Worm (Caenorhabditis elegans) whole organism, L2 larva: ENCODE measurements around the gene C01B10.44.

ENCODE experiments used
- C34F6.9 ChIP-seq: fragments of 150-350 bp; optimal IDR thresholded peaks from 2 replicates; lab custom pipeline; 2014; ENCODE audit warnings: missing biosample characterization, missing genetic modification characterization
- F13H6.1 ChIP-seq: sonication (generic microtip); optimal IDR thresholded peaks from 2 replicates; lab custom pipeline; 2016; ENCODE audit warnings: missing genetic modification characterization, missing compliant biosample characterization
- R02D3.7 ChIP-seq: fragments of 150-350 bp; optimal IDR thresholded peaks from 2 replicates; lab custom pipeline; 2014; ENCODE audit warnings: missing biosample characterization, missing genetic modification characterization
- Y55F3AM.14 ChIP-seq: fragments of 200-800 bp; sonication (Bioruptor generic); optimal IDR thresholded peaks from 2 replicates; lab custom pipeline; 2018; ENCODE audit warnings: mild to moderate bottlenecking, missing genetic modification characterization, missing compliant biosample characterization
- alr-1 ChIP-seq: fragments of 150-350 bp; optimal IDR thresholded peaks from 2 replicates; lab custom pipeline; 2014; ENCODE audit warnings: missing biosample characterization, missing genetic modification characterization
- ceh-16 ChIP-seq: fragments of 150-350 bp; optimal IDR thresholded peaks from 2 replicates; lab custom pipeline; 2014; ENCODE audit warnings: missing biosample characterization, missing genetic modification characterization
- crh-2 ChIP-seq: sonication (generic microtip); optimal IDR thresholded peaks from 2 replicates; lab custom pipeline; 2017; ENCODE audit warnings: missing biosample characterization, missing genetic modification characterization
- egl-27 ChIP-seq: sonication (generic microtip); optimal IDR thresholded peaks from 3 replicates; lab custom pipeline; 2017; ENCODE audit warnings: missing biosample characterization, missing genetic modification reagents, missing genetic modification characterization
- elt-1 ChIP-seq: fragments of 150-350 bp; optimal IDR thresholded peaks from 2 replicates; lab custom pipeline; 2014; ENCODE audit warnings: missing biosample characterization, missing genetic modification characterization
- elt-3 ChIP-seq: sonication (generic microtip); optimal IDR thresholded peaks from 2 replicates; lab custom pipeline; 2017; ENCODE audit warnings: missing biosample characterization, missing genetic modification characterization
- fos-1 ChIP-seq: fragments of 150-350 bp; optimal IDR thresholded peaks from 2 replicates; lab custom pipeline; 2014; ENCODE audit warnings: missing biosample characterization, missing genetic modification characterization
- gmeb-1 ChIP-seq: fragments of 150-350 bp; optimal IDR thresholded peaks from 2 replicates; lab custom pipeline; 2014; ENCODE audit warnings: missing biosample characterization, missing genetic modification characterization
- lin-11 ChIP-seq: fragments of 150-350 bp; sonication (generic microtip); optimal IDR thresholded peaks from 2 replicates; lab custom pipeline; 2014; ENCODE audit warnings: missing biosample characterization, missing genetic modification characterization, inconsistent platforms, mixed read lengths
- lin-13 ChIP-seq: fragments of 150-350 bp; optimal IDR thresholded peaks from 2 replicates; lab custom pipeline; 2014; ENCODE audit warnings: missing biosample characterization, missing genetic modification reagents, missing genetic modification characterization
- lsy-2 ChIP-seq, 2 experiments: fragments of 150-350 bp in 1 of 2; sonication (generic microtip) in 1 of 2; optimal IDR thresholded peaks; 2 replicates each; lab custom pipeline; 2014 to 2017; ENCODE audit warnings: missing biosample characterization in 2 of 2, missing genetic modification characterization in 2 of 2
- mab-5 ChIP-seq: fragments of 150-350 bp; optimal IDR thresholded peaks from 2 replicates; lab custom pipeline; 2014; ENCODE audit warnings: missing biosample characterization, missing genetic modification characterization
- mbf-1 ChIP-seq: sonication (generic microtip); optimal IDR thresholded peaks from 2 replicates; lab custom pipeline; 2017; ENCODE audit warnings: missing biosample characterization, missing genetic modification characterization
- mdl-1 ChIP-seq, 2 experiments: fragments of 150-350 bp in 1 of 2; sonication (generic microtip) in 1 of 2; optimal IDR thresholded peaks; 2 replicates each; lab custom pipeline; 2017; ENCODE audit warnings: missing biosample characterization in 2 of 2, missing genetic modification characterization in 2 of 2
- nhr-10 ChIP-seq: sonication (generic microtip); optimal IDR thresholded peaks from 2 replicates; lab custom pipeline; 2017; ENCODE audit warnings: missing biosample characterization, missing genetic modification characterization
- nhr-11 ChIP-seq: fragments of 150-350 bp; optimal IDR thresholded peaks from 2 replicates; lab custom pipeline; 2014; ENCODE audit warnings: missing biosample characterization, missing genetic modification characterization
- nhr-12 ChIP-seq: fragments of 150-350 bp; optimal IDR thresholded peaks from 2 replicates; lab custom pipeline; 2014; ENCODE audit warnings: missing biosample characterization, missing genetic modification characterization
- nhr-129 ChIP-seq: fragments of 150-350 bp; optimal IDR thresholded peaks from 2 replicates; lab custom pipeline; 2014; ENCODE audit warnings: missing biosample characterization, missing genetic modification characterization
- nhr-21 ChIP-seq: fragments of 150-350 bp; optimal IDR thresholded peaks from 2 replicates; lab custom pipeline; 2014; ENCODE audit warnings: missing biosample characterization, missing genetic modification characterization
- nhr-237 ChIP-seq: fragments of 150-350 bp; optimal IDR thresholded peaks from 2 replicates; lab custom pipeline; 2014; ENCODE audit warnings: missing biosample characterization, missing genetic modification characterization
- nhr-6 ChIP-seq: fragments of 150-350 bp; optimal IDR thresholded peaks from 2 replicates; lab custom pipeline; 2014; ENCODE audit warnings: missing biosample characterization, missing genetic modification characterization
- nhr-77 ChIP-seq: fragments of 150-350 bp; optimal IDR thresholded peaks from 2 replicates; lab custom pipeline; 2014; ENCODE audit warnings: missing biosample characterization, missing genetic modification characterization
- peb-1 ChIP-seq: fragments of 150-350 bp; optimal IDR thresholded peaks from 2 replicates; lab custom pipeline; 2014; ENCODE audit warnings: missing biosample characterization, missing genetic modification characterization
- sem-4 ChIP-seq: fragments of 150-350 bp; optimal IDR thresholded peaks from 2 replicates; lab custom pipeline; 2014; ENCODE audit warnings: missing biosample characterization, missing genetic modification reagents, missing genetic modification characterization
- sma-9 ChIP-seq, 2 experiments: fragments of 150-350 bp in 1 of 2; sonication (generic microtip) in 1 of 2; optimal IDR thresholded peaks; 2 replicates each; lab custom pipeline; 2014 to 2016; ENCODE audit warnings: missing genetic modification characterization in 2 of 2, mild to moderate bottlenecking in 1 of 2, missing biosample characterization in 1 of 2, missing compliant biosample characterization in 1 of 2, missing genetic modification reagents in 1 of 2, moderate library complexity in 1 of 2
- snpc-4 ChIP-seq: fragments of 150-350 bp; optimal IDR thresholded peaks from 2 replicates; lab custom pipeline; 2014; ENCODE audit warnings: missing biosample characterization, missing genetic modification characterization
- unc-55 ChIP-seq: fragments of 150-350 bp; sonication (generic microtip); optimal IDR thresholded peaks from 3 replicates; lab custom pipeline; 2014; ENCODE audit warnings: missing biosample characterization, missing genetic modification reagents, missing genetic modification characterization
- unc-62 ChIP-seq: fragments of 150-350 bp; optimal IDR thresholded peaks from 2 replicates; lab custom pipeline; 2014; ENCODE audit warnings: missing biosample characterization, missing genetic modification reagents, missing genetic modification characterization
- ztf-1 ChIP-seq: fragments of 200-800 bp; sonication (Bioruptor generic); conservative IDR thresholded peaks from 2 replicates; pipeline ENCODE4 v1.3.6; 2022; ENCODE audit warnings: missing genetic modification characterization, missing compliant biosample characterization
- ztf-4 ChIP-seq: fragments of 150-350 bp; optimal IDR thresholded peaks from 2 replicates; lab custom pipeline; 2014; ENCODE audit warnings: missing biosample characterization, missing genetic modification characterization

Gene C01B10.44

DNA sequence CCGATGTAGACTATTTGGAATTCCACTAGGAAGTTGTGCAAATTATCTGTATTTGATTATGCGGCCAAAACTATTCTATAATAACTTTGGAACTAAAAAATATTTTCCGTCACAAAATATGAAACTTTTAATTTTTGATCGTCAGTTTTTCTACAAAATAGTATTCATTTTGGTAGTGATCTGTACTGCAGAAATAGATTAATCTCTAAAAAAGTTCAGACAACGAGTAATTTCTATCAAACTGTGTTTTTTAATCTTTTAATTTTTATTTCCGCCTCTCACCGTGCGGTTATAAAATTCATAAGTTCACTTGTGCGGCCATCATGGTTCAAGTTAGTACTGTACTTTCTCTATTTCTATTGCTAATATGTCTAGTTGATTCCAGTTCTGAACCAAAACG lies 14.8 kb downstream of the C01B10.44 start, which contains the start of gene C01B10.7:
TSS of gene C01B10.7 (plus strand) at position 301 of the 400 bp plus-strand sequence.
- TF ChIP-seq nhr-77 (tag; lab: Kevin White, UChicago) (no peak), C34F6.9 (tag; lab: Kevin White, UChicago) (no peak), unc-55 (GFP tag; lab: Kevin White, UChicago) (no peak), ztf-1 (GFP tag; lab: Robert Waterston, UW) (no peak), snpc-4 (no peak), nhr-21 (tag; lab: Kevin White, UChicago) (no peak), lin-11 (tag; lab: Kevin White, UChicago) (no peak), nhr-237 (tag; lab: Kevin White, UChicago) (no peak), lin-13 (no peak), nhr-10 (tag; lab: Kevin White, UChicago) (no peak), crh-2 (no peak), mab-5 (tag; lab: Kevin White, UChicago) (no peak), alr-1 (tag; lab: Kevin White, UChicago) (no peak), mdl-1 (tag; optimal IDR thresholded peaks at IDR 0.05; lab: Kevin White, UChicago) (no peak), nhr-129 (tag; lab: Kevin White, UChicago) (no peak)

DNA sequence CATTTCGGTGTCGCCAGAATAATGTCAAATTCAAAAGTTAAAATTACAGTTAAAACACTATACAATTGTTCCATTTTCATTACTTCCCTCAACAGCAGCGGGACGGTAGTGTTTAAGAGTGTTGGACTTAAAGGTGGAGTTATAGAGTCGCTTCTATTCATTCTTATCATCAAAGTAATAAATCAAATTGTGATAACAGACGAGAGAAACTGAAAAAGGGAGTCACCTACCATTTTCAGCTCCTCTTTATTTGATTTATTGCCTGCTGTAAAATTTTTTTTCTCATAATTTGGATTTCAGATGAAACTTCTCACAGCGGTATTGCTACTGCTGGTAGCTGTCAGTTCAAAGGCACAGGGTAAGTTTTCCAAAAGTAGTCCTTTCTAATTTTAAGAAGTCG lies 16.4 kb downstream of the C01B10.44 start, which contains the start of gene C01B10.6:
TSS of gene C01B10.6 (plus strand) at position 301 of the 400 bp plus-strand sequence.
- TF ChIP-seq nhr-77 (tag; lab: Kevin White, UChicago), result no peak
- TF ChIP-seq fos-1, result peak; percentile 4
- TF ChIP-seq, all 48 proteins: peak for 1

DNA sequence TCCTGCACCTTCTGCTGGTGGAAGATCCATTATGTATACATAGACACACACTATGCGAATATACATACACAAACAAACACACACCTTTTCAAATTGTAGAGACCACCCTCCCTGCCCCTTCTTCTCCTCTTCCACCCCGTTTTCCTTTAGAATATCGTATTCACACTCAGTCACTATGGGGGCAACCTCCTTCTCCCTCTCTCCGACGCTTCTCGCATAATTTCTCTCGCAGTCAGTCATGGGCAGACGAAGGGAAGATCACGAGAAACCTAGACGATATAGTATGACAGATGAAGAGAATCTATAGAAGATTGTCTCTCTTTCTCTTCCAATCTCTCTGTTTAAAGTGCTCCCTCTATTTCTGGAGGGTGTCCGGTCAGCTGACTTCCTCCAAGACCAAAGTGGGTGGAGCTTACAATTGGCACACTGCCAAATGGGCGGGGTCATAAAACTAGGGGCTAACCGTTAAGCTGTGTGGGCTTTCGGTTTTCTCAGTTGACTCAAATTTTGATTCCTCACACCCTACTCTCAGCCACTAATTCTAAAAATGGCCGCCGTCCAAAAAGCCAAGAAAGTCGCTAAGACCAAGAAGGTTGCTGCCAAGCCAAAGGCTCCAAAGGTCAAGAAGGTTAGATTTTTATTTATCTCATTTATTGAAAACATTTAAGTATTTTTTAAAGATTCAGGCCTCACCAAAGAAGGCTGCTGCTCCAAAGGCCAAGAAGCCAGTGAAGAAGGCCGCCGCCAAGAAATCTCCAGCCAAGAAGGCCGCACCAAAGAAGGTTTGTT lies 22.6 kb downstream of the C01B10.44 start, which contains the start of gene hil-7:
TSS of gene hil-7 (plus strand) at position 446 of the 789 bp plus-strand sequence.
- TF ChIP-seq sem-4 (tag; lab: Kevin White, UChicago) (no peak), gmeb-1 (peak; percentile 44), mab-5 (tag; lab: Kevin White, UChicago) (peak; percentile 68), C34F6.9 (tag; lab: Kevin White, UChicago) (peak; percentile 89), sma-9 (GFP tag; optimal IDR thresholded peaks at IDR 0.05; lab: Kevin White, UChicago) (peak; percentile 57), sma-9 (tag; optimal IDR thresholded peaks at IDR 0.05; lab: Kevin White, UChicago) (no peak), elt-1 (no peak), lsy-2 (tag; optimal IDR thresholded peaks at IDR 0.05; lab: Kevin White, UChicago) (peak in 1 of 2 experiments; percentile 72), nhr-6 (tag; lab: Kevin White, UChicago) (peak; percentile 31), lin-13 (peak; percentile 35), ztf-4 (no peak), F13H6.1 (peak; percentile 72), nhr-129 (tag; lab: Kevin White, UChicago) (peak; percentile 83), alr-1 (tag; lab: Kevin White, UChicago) (no peak), egl-27 (tag; lab: Kevin White, UChicago) (peak; percentile 40)
- TF ChIP-seq, all 48 proteins: peak for 10

DNA sequence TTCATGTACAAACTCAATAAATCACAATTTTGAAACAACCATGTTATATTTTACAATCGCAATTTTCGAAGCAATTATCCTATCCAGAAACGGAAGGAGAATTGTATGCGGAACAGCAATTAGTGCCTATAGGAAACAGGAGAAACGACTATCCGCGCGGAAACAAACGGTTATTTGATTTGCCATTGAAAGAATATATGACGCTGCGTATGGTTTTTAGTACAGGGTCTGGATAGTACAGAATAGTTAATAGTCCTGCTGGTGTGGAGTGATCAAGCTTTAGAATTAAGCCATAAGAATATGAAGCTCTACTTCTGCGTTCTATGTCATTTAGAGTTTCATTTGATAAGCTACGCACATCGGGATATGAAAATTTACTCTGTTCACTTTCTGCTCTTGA lies 23.4 kb downstream of the C01B10.44 start:
- TF ChIP-seq snpc-4 (no peak), egl-27 (tag; lab: Kevin White, UChicago) (no peak), Y55F3AM.14 (GFP tag; lab: Kevin White, UChicago) (no peak), R02D3.7 (tag; lab: Kevin White, UChicago) (no peak), ztf-4 (no peak), lin-13 (no peak), lsy-2 (tag; optimal IDR thresholded peaks at IDR 0.05; lab: Kevin White, UChicago) (no peak), nhr-11 (no peak), ceh-16 (no peak), peb-1 (no peak), nhr-77 (tag; lab: Kevin White, UChicago) (no peak), ztf-1 (GFP tag; lab: Robert Waterston, UW) (no peak), elt-3 (tag; lab: Kevin White, UChicago) (no peak), crh-2 (no peak), nhr-12 (tag; lab: Kevin White, UChicago) (no peak), unc-62 (GFP tag; lab: Kevin White, UChicago) (no peak), mbf-1 (tag; lab: Kevin White, UChicago) (no peak)
- TF ChIP-seq, all 48 proteins: peak for 0
